Fruit fly (Drosophila melanogaster) S2 (cell line): ENCODE data around the gene CG14374.

Experiments used
- CG8478 ChIP-seq: fragments of >200 bp; optimal IDR thresholded peaks from 2 replicates; lab custom pipeline; 2018
- CTCF ChIP-seq, 2 experiments: fragments of >200 bp; optimal IDR thresholded peaks; 2 replicates each; lab custom pipeline; 2018

dm6 chr3R:13417067-13417595 lies 20.2 kb upstream of the CG14374 start:
- TF ChIP-seq CG8478 (lab: Kevin White, UChicago) = no peak
- no peak for TF ChIP-seq CTCF (optimal IDR thresholded peaks at IDR 0.05; lab: Kevin White, UChicago)
